Worm (Caenorhabditis elegans) whole organism, L2 larva: ENCODE results near the gene srw-121.

Experiments
- C34F6.9 ChIP-seq: fragments of 150-350 bp; optimal IDR thresholded peaks from 2 replicates; lab custom pipeline; 2014; ENCODE audit warnings: missing biosample characterization, missing genetic modification characterization
- F13H6.1 ChIP-seq: sonication (generic microtip); optimal IDR thresholded peaks from 2 replicates; lab custom pipeline; 2016; ENCODE audit warnings: missing genetic modification characterization, missing compliant biosample characterization
- R02D3.7 ChIP-seq: fragments of 150-350 bp; optimal IDR thresholded peaks from 2 replicates; lab custom pipeline; 2014; ENCODE audit warnings: missing biosample characterization, missing genetic modification characterization
- Y55F3AM.14 ChIP-seq: fragments of 200-800 bp; sonication (Bioruptor generic); optimal IDR thresholded peaks from 2 replicates; lab custom pipeline; 2018; ENCODE audit warnings: mild to moderate bottlenecking, missing genetic modification characterization, missing compliant biosample characterization
- ZK546.5 ChIP-seq: sonication (generic microtip); optimal IDR thresholded peaks from 2 replicates; lab custom pipeline; 2017; ENCODE audit warnings: missing biosample characterization, missing genetic modification characterization
- alr-1 ChIP-seq: fragments of 150-350 bp; optimal IDR thresholded peaks from 2 replicates; lab custom pipeline; 2014; ENCODE audit warnings: missing biosample characterization, missing genetic modification characterization
- aly-2 ChIP-seq: fragments of 150-350 bp; optimal IDR thresholded peaks from 2 replicates; lab custom pipeline; 2014; ENCODE audit warnings: missing biosample characterization, missing genetic modification characterization
- blmp-1 ChIP-seq: sonication (generic microtip); optimal IDR thresholded peaks from 2 replicates; lab custom pipeline; 2017; ENCODE audit warnings: missing genetic modification characterization, mild to moderate bottlenecking, missing compliant biosample characterization, antibody characterized with exemption, moderate library complexity; ENCODE audit not compliant: insufficient read depth
- ceh-82 ChIP-seq: fragments of 150-350 bp; optimal IDR thresholded peaks from 2 replicates; lab custom pipeline; 2014; ENCODE audit warnings: missing biosample characterization, missing genetic modification characterization
- crh-2 ChIP-seq: sonication (generic microtip); optimal IDR thresholded peaks from 2 replicates; lab custom pipeline; 2017; ENCODE audit warnings: missing biosample characterization, missing genetic modification characterization
- elt-3 ChIP-seq: sonication (generic microtip); optimal IDR thresholded peaks from 2 replicates; lab custom pipeline; 2017; ENCODE audit warnings: missing biosample characterization, missing genetic modification characterization
- fos-1 ChIP-seq: fragments of 150-350 bp; optimal IDR thresholded peaks from 2 replicates; lab custom pipeline; 2014; ENCODE audit warnings: missing biosample characterization, missing genetic modification characterization
- gmeb-1 ChIP-seq: fragments of 150-350 bp; optimal IDR thresholded peaks from 2 replicates; lab custom pipeline; 2014; ENCODE audit warnings: missing biosample characterization, missing genetic modification characterization
- lin-39 ChIP-seq: fragments of 150-350 bp; optimal IDR thresholded peaks from 2 replicates; lab custom pipeline; 2014; ENCODE audit warnings: missing biosample characterization, missing genetic modification reagents, missing genetic modification characterization
- lsy-2 ChIP-seq, 2 experiments: fragments of 150-350 bp in 1 of 2; sonication (generic microtip) in 1 of 2; optimal IDR thresholded peaks; 2 replicates each; lab custom pipeline; 2014 to 2017; ENCODE audit warnings: missing biosample characterization in 2 of 2, missing genetic modification characterization in 2 of 2
- mbf-1 ChIP-seq: sonication (generic microtip); optimal IDR thresholded peaks from 2 replicates; lab custom pipeline; 2017; ENCODE audit warnings: missing biosample characterization, missing genetic modification characterization
- nhr-10 ChIP-seq: sonication (generic microtip); optimal IDR thresholded peaks from 2 replicates; lab custom pipeline; 2017; ENCODE audit warnings: missing biosample characterization, missing genetic modification characterization
- nhr-12 ChIP-seq: fragments of 150-350 bp; optimal IDR thresholded peaks from 2 replicates; lab custom pipeline; 2014; ENCODE audit warnings: missing biosample characterization, missing genetic modification characterization
- nhr-129 ChIP-seq: fragments of 150-350 bp; optimal IDR thresholded peaks from 2 replicates; lab custom pipeline; 2014; ENCODE audit warnings: missing biosample characterization, missing genetic modification characterization
- nhr-21 ChIP-seq: fragments of 150-350 bp; optimal IDR thresholded peaks from 2 replicates; lab custom pipeline; 2014; ENCODE audit warnings: missing biosample characterization, missing genetic modification characterization
- nhr-23 ChIP-seq: fragments of 150-350 bp; optimal IDR thresholded peaks from 2 replicates; lab custom pipeline; 2014; ENCODE audit warnings: missing biosample characterization, missing genetic modification reagents, missing genetic modification characterization
- nhr-237 ChIP-seq: fragments of 150-350 bp; optimal IDR thresholded peaks from 2 replicates; lab custom pipeline; 2014; ENCODE audit warnings: missing biosample characterization, missing genetic modification characterization
- nhr-25 ChIP-seq: fragments of 150-350 bp; sonication (generic microtip); optimal IDR thresholded peaks from 3 replicates; lab custom pipeline; 2014; ENCODE audit warnings: missing biosample characterization, missing genetic modification characterization
- nhr-6 ChIP-seq: fragments of 150-350 bp; optimal IDR thresholded peaks from 2 replicates; lab custom pipeline; 2014; ENCODE audit warnings: missing biosample characterization, missing genetic modification characterization
- nhr-77 ChIP-seq: fragments of 150-350 bp; optimal IDR thresholded peaks from 2 replicates; lab custom pipeline; 2014; ENCODE audit warnings: missing biosample characterization, missing genetic modification characterization
- peb-1 ChIP-seq: fragments of 150-350 bp; optimal IDR thresholded peaks from 2 replicates; lab custom pipeline; 2014; ENCODE audit warnings: missing biosample characterization, missing genetic modification characterization
- skn-1 ChIP-seq: sonication (generic microtip); optimal IDR thresholded peaks from 2 replicates; lab custom pipeline; 2017; ENCODE audit warnings: missing biosample characterization, missing genetic modification characterization
- sma-3 ChIP-seq: sonication (generic microtip); optimal IDR thresholded peaks from 2 replicates; lab custom pipeline; 2016; ENCODE audit warnings: missing genetic modification reagents, missing genetic modification characterization, missing compliant biosample characterization
- sma-9 ChIP-seq, 2 experiments: fragments of 150-350 bp in 1 of 2; sonication (generic microtip) in 1 of 2; optimal IDR thresholded peaks; 2 replicates each; lab custom pipeline; 2014 to 2016; ENCODE audit warnings: missing genetic modification characterization in 2 of 2, mild to moderate bottlenecking in 1 of 2, missing biosample characterization in 1 of 2, missing compliant biosample characterization in 1 of 2, missing genetic modification reagents in 1 of 2, moderate library complexity in 1 of 2
- snpc-4 ChIP-seq: fragments of 150-350 bp; optimal IDR thresholded peaks from 2 replicates; lab custom pipeline; 2014; ENCODE audit warnings: missing biosample characterization, missing genetic modification characterization
- unc-55 ChIP-seq: fragments of 150-350 bp; sonication (generic microtip); optimal IDR thresholded peaks from 3 replicates; lab custom pipeline; 2014; ENCODE audit warnings: missing biosample characterization, missing genetic modification reagents, missing genetic modification characterization
- ztf-1 ChIP-seq: fragments of 200-800 bp; sonication (Bioruptor generic); conservative IDR thresholded peaks from 2 replicates; pipeline ENCODE4 v1.3.6; 2022; ENCODE audit warnings: missing genetic modification characterization, missing compliant biosample characterization
- ztf-11 ChIP-seq: sonication (generic microtip); optimal IDR thresholded peaks from 2 replicates; lab custom pipeline; 2017; ENCODE audit warnings: missing biosample characterization, missing genetic modification characterization
- ztf-4 ChIP-seq: fragments of 150-350 bp; optimal IDR thresholded peaks from 2 replicates; lab custom pipeline; 2014; ENCODE audit warnings: missing biosample characterization, missing genetic modification characterization

The srw-121 gene

DNA sequence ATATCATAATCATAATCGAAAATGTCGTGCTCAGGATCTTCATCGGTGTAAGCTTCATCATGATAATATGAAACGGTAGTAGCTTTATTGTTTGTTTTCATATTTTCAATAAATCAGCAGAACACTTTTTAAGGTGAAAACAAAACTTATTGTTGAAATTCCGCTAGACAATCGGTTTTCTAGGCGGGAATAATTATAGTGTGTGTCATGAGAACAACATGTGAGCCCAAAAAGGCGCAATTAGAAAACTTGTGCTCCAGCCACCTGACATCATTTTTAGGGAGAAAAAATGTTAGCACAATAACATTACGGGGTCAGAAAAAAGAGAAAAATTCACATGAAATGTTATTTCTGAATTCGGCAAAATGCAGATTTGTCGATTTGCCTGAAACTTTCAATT lies 42.9 kb upstream of the srw-121 start, which contains the start of gene srw-8:
srw-8 (minus strand) TSS at position 101 of the 400 bp plus-strand sequence.
- TF ChIP-seq aly-2 (tag; lab: Kevin White, UChicago) (no peak), snpc-4 (tag; lab: Kevin White, UChicago) (no peak), sma-3 (no peak), skn-1 (tag; lab: Kevin White, UChicago) (no peak), nhr-25 (tag; lab: Kevin White, UChicago) (no peak), crh-2 (tag; lab: Kevin White, UChicago) (no peak), alr-1 (no peak), sma-9 (GFP tag; optimal IDR thresholded peaks at IDR 0.05; lab: Kevin White, UChicago) (no peak), sma-9 (tag; optimal IDR thresholded peaks at IDR 0.05; lab: Kevin White, UChicago) (no peak), unc-55 (GFP tag; lab: Kevin White, UChicago) (no peak)

DNA sequence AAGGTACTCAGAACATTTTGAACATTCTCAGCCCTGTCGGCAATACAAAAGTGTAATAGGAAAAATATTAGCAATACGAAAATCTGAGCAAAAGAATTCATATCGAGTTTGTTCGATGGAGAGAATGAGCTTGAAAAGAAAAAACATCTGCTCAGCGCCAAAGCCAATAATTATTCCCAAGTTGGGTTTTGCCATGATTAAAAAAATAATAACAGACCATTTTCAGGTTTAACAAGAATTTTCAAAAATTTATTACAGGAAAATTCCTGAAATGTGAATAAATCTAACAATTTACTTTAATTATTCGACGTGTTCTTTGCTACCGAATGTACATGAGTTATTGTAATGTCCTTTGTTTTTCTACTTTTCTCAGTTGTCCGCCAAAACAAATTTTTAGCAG lies 41.0 kb upstream of the srw-121 start, which contains the start of gene irld-38:
irld-38 (minus strand) TSS at position 101 of the 400 bp plus-strand sequence.
- TF ChIP-seq snpc-4 (tag; lab: Kevin White, UChicago) (no peak), nhr-12 (no peak), ceh-82 (tag; lab: Kevin White, UChicago) (no peak), crh-2 (tag; lab: Kevin White, UChicago) (no peak), ZK546.5 (tag; lab: Kevin White, UChicago) (no peak), C34F6.9 (tag; lab: Kevin White, UChicago) (no peak), unc-55 (GFP tag; lab: Kevin White, UChicago) (no peak), gmeb-1 (tag; lab: Kevin White, UChicago) (no peak), R02D3.7 (tag; lab: Kevin White, UChicago) (no peak), nhr-6 (tag; lab: Kevin White, UChicago) (no peak), nhr-10 (no peak), elt-3 (tag; lab: Kevin White, UChicago) (no peak), nhr-237 (tag; lab: Kevin White, UChicago) (no peak)

DNA sequence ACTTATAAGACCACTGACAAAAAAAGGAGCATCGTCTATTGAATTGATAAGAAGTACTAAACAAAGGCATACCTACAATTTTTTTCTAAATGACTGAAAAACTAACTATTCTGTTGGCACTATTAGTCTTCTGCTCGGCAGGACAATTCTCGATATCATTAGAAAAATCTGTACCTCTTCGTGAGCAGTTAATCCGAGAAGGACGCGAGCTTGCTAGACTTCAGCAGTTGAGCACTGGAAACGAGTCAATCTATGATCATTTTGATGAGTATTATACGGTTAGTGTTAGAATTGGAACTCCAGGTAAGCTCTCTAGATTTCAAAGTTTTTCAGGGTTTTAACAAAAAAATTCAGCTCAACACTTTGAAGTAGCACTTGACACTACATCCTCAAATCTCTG lies 36.8 kb upstream of the srw-121 start, which contains the start of gene asp-7:
asp-7 (plus strand) TSS at position 81 of the 400 bp plus-strand sequence.
- TF ChIP-seq mbf-1 (tag; lab: Kevin White, UChicago) (no peak), lsy-2 (tag; optimal IDR thresholded peaks at IDR 0.05; lab: Kevin White, UChicago) (no peak), ztf-1 (GFP tag; lab: Robert Waterston, UW) (no peak), fos-1 (tag; lab: Kevin White, UChicago) (no peak), ztf-11 (no peak), crh-2 (tag; lab: Kevin White, UChicago) (no peak), nhr-25 (tag; lab: Kevin White, UChicago) (no peak), Y55F3AM.14 (GFP tag; lab: Kevin White, UChicago) (no peak), skn-1 (tag; lab: Kevin White, UChicago) (no peak), nhr-129 (no peak), lin-39 (no peak), nhr-12 (no peak), gmeb-1 (tag; lab: Kevin White, UChicago) (no peak), alr-1 (no peak), nhr-21 (tag; lab: Kevin White, UChicago) (no peak), nhr-23 (tag; lab: Kevin White, UChicago) (no peak)

DNA sequence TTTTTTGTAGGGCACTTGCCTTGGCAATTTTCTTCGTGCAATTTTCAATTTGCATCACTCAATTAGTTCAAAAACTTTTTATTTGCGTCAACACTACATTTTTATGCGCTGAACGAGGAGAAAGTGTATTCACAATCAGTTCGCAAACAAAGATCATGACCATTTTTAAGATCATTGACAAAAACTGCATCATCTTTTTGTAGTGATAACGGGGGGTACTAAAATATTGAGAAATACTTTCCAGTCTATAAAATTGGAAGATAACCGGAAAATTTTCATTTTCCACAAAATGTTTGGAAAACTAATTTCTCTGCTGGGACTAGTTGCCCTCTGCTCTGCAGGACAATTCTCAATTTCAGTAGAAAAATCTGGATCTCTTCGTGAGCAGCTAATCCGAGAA lies 32.9 kb upstream of the srw-121 start, which contains the start of gene asp-8:
asp-8 (plus strand) TSS at position 276 of the 400 bp plus-strand sequence.
- TF ChIP-seq blmp-1 (tag; lab: Kevin White, UChicago) (no peak), nhr-25 (tag; lab: Kevin White, UChicago) (no peak), nhr-21 (tag; lab: Kevin White, UChicago) (no peak), mbf-1 (tag; lab: Kevin White, UChicago) (no peak), sma-9 (GFP tag; optimal IDR thresholded peaks at IDR 0.05; lab: Kevin White, UChicago) (peak; percentile 45), sma-9 (tag; optimal IDR thresholded peaks at IDR 0.05; lab: Kevin White, UChicago) (no peak), aly-2 (tag; lab: Kevin White, UChicago) (no peak), peb-1 (tag; lab: Kevin White, UChicago) (no peak), nhr-77 (tag; lab: Kevin White, UChicago) (no peak), F13H6.1 (tag; lab: Kevin White, UChicago) (no peak), ztf-4 (no peak), nhr-10 (no peak), ceh-82 (tag; lab: Kevin White, UChicago) (no peak), fos-1 (tag; lab: Kevin White, UChicago) (peak; percentile 28), ZK546.5 (tag; lab: Kevin White, UChicago) (no peak)
